Fruit fly (Drosophila melanogaster): Measurements from ENCODE around the gene Hmu.
A peak's percentile ranks its signal among the peaks of the same experiment; 100 is the strongest.

The Hmu gene

DNA sequence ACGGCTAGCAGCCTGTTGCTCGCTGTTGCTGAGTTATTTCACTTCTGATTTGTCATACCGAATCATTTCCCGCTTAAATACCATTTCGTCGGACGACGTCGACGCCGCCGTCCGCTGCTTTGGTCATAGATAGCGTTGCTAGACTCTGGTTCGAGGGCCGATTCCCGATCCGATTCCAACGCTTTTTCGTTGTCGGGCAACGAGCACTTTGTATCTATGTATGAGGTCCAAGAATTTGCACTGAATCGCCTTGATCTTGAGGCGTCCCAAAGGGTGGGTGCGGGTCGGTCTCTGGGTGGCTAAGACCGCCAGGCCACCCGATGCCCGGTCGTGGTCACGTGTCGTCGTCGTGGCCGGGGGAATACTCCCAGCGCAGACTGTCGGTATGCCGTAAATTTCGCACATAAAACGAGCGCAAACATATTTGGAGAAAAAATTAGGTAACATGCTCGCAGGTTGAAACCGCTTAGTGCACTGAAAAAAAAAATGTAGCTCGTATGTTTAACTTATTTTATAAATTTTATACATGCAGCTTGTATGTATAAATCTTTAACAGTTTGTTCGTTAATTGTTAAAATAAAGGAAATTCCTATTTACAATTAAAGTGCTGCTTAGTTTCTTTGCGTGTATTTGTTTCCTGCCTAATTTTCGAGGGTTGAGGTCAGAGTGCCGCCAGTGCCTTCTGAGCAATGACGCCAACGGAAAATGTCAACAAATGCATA, 3.8 kb downstream of the Hmu start, which contains the start of gene CG3348 (continued):
- TF ChIP-seq insv (GFP tag; optimal IDR thresholded peaks at IDR 0.05), result no peak
- TF ChIP-seq bigmax (GFP tag; optimal IDR thresholded peaks at IDR 0.05), result no peak
- peak; percentile 56 for TF ChIP-seq CG33213 (GFP tag; optimal IDR thresholded peaks at IDR 0.05)
- TF ChIP-seq NFAT (GFP tag; IDR thresholded peaks at IDR 0.05), result peak; percentile 69
- no peak for TF ChIP-seq CG17186 (GFP tag; optimal IDR thresholded peaks at IDR 0.05)
- TF ChIP-seq mam (GFP tag; optimal IDR thresholded peaks at IDR 0.05), result peak; percentile 79
- no peak for TF ChIP-seq lov (optimal IDR thresholded peaks at IDR 0.05)
- no peak for TF ChIP-seq lov (GFP tag; IDR thresholded peaks at IDR 0.05)
- TF ChIP-seq CG12744 (GFP tag; optimal IDR thresholded peaks at IDR 0.05), result peak; percentile 42
- peak; percentile 89 for TF ChIP-seq Fer3 (tag; optimal IDR thresholded peaks at IDR 0.05)
- TF ChIP-seq pfk (GFP tag; optimal IDR thresholded peaks at IDR 0.05), result no peak
- peak; percentile 44 for TF ChIP-seq CG14710 (tag; optimal IDR thresholded peaks at IDR 0.05)
- peak; percentile 69 for TF ChIP-seq schlank (tag; optimal IDR thresholded peaks at IDR 0.05)
- no peak for TF ChIP-seq NC2α (GFP tag; optimal IDR thresholded peaks at IDR 0.05)
- peak; percentile 82 for TF ChIP-seq HHEX (GFP tag; optimal IDR thresholded peaks at IDR 0.05)
- TF ChIP-seq CG6689 (GFP tag; IDR thresholded peaks at IDR 0.05), result peak; percentile 59
- TF ChIP-seq CG30431 (GFP tag; optimal IDR thresholded peaks at IDR 0.05), result peak; percentile 37
- TF ChIP-seq ato (GFP tag; IDR thresholded peaks at IDR 0.05; ENCODE audit: partially characterized antibody), result no peak
- TF ChIP-seq CG7357 (GFP tag; IDR thresholded peaks at IDR 0.05), result 0 out of 3 replicates have a peak, but pooled peaks have one; percentile 46
- no peak for TF ChIP-seq CG42726 (GFP tag; IDR thresholded peaks at IDR 0.05; ENCODE audit: partially characterized antibody)
- no peak for TF ChIP-seq CG10959 (GFP tag; IDR thresholded peaks at IDR 0.05)
- TF ChIP-seq Oaz (GFP tag; IDR thresholded peaks at IDR 0.05), result peak; percentile 49; the same call in 1 of the 2 replicates
- TF ChIP-seq CG3065 (GFP tag; optimal IDR thresholded peaks at IDR 0.05), result peak; percentile 9
- TF ChIP-seq psq (GFP tag; optimal IDR thresholded peaks at IDR 0.05), result no peak
- TF ChIP-seq pros (GFP tag; optimal IDR thresholded peaks at IDR 0.05), result no peak
- peak; percentile 88 for TF ChIP-seq zfh2 (GFP tag; optimal IDR thresholded peaks at IDR 0.05)
- TF ChIP-seq chinmo (GFP tag; IDR thresholded peaks at IDR 0.05; ENCODE audit: partially characterized antibody), result no peak
- peak; percentile 34 for TF ChIP-seq NK7.1 (GFP tag; optimal IDR thresholded peaks at IDR 0.05)
- no peak for TF ChIP-seq yki (optimal IDR thresholded peaks at IDR 0.05)
- peak; percentile 36 for TF ChIP-seq CG12942 (GFP tag; optimal IDR thresholded peaks at IDR 0.05)
- peak; percentile 65 for TF ChIP-seq CG10209 (GFP tag; optimal IDR thresholded peaks at IDR 0.05)
- TF ChIP-seq gcm2 (GFP tag; optimal IDR thresholded peaks at IDR 0.05), result no peak
- TF ChIP-seq CG8290 (GFP tag; optimal IDR thresholded peaks at IDR 0.05), result no peak
- TF ChIP-seq CG8290 (tag; optimal IDR thresholded peaks at IDR 0.05), result no peak
- no peak for TF ChIP-seq CG6683 (GFP tag; optimal IDR thresholded peaks at IDR 0.05)
- TF ChIP-seq CG9876 (GFP tag; optimal IDR thresholded peaks at IDR 0.05), result peak; percentile 10
- TF ChIP-seq CG4707 (GFP tag; optimal IDR thresholded peaks at IDR 0.05), result no peak
- peak; percentile 63 for TF ChIP-seq ttk (GFP tag; IDR thresholded peaks at IDR 0.05)
- peak; percentile 64 for TF ChIP-seq CG4820 (GFP tag; optimal IDR thresholded peaks at IDR 0.05)
- no peak for TF ChIP-seq CG10565 (GFP tag; optimal IDR thresholded peaks at IDR 0.05)
- TF ChIP-seq CG1024 (GFP tag; IDR thresholded peaks at IDR 0.05), result peak; percentile 59; the same call in 1 of the 2 replicates
- peak; percentile 63; the same call in 1 of the 2 replicates for TF ChIP-seq CG17612 (GFP tag; IDR thresholded peaks at IDR 0.05)
- TF ChIP-seq CG31365 (tag; optimal IDR thresholded peaks at IDR 0.05), result no peak
- peak; percentile 41 for TF ChIP-seq lbe (GFP tag; optimal IDR thresholded peaks at IDR 0.05)
- peak; percentile 67 for TF ChIP-seq phol (tag; optimal IDR thresholded peaks at IDR 0.05)
- peak; percentile 35 for TF ChIP-seq Camta (GFP tag; optimal IDR thresholded peaks at IDR 0.05)
- TF ChIP-seq CG15601 (tag; optimal IDR thresholded peaks at IDR 0.05), result peak; percentile 20
- TF ChIP-seq CG17912 (GFP tag; optimal IDR thresholded peaks at IDR 0.05), result no peak
- TF ChIP-seq BtbVII (GFP tag; optimal IDR thresholded peaks at IDR 0.05), result peak; percentile 67
- peak; percentile 51 for TF ChIP-seq dmrt11E (tag; optimal IDR thresholded peaks at IDR 0.05)

Measured in whole organism, embryonic.